Worm (Caenorhabditis elegans) whole organism, L1 larva: Measurements from ENCODE around the gene smc-6.
A peak's percentile ranks its signal among the peaks of the same experiment; 100 is the strongest.

Experiments used
- aly-2 ChIP-seq: fragments of 150-350 bp; optimal IDR thresholded peaks from 2 replicates; lab custom pipeline; 2014; ENCODE audit warnings: missing biosample characterization, missing genetic modification characterization
- dsc-1 ChIP-seq: sonication (generic microtip); optimal IDR thresholded peaks from 2 replicates; lab custom pipeline; 2016; ENCODE audit warnings: mild to moderate bottlenecking, missing genetic modification characterization, missing compliant biosample characterization
- fkh-4 ChIP-seq: sonication (generic microtip); optimal IDR thresholded peaks from 2 replicates; lab custom pipeline; 2016; ENCODE audit warnings: missing compliant biosample characterization, missing genetic modification characterization, borderline replicate concordance
- jun-1 ChIP-seq: fragments of 150-350 bp; optimal IDR thresholded peaks from 2 replicates; lab custom pipeline; 2014; ENCODE audit warnings: missing biosample characterization, missing genetic modification reagents, missing genetic modification characterization
- lin-15B ChIP-seq: fragments of 150-350 bp; sonication (generic microtip); optimal IDR thresholded peaks from 3 replicates; lab custom pipeline; 2014; ENCODE audit warnings: missing biosample characterization, missing genetic modification characterization
- lin-39 ChIP-seq: fragments of 150-350 bp; optimal IDR thresholded peaks from 2 replicates; lab custom pipeline; 2014; ENCODE audit warnings: missing biosample characterization, missing genetic modification reagents, missing genetic modification characterization
- nhr-11 ChIP-seq: fragments of 150-350 bp; optimal IDR thresholded peaks from 2 replicates; lab custom pipeline; 2014; ENCODE audit warnings: missing biosample characterization, missing genetic modification characterization
- nhr-12 ChIP-seq: sonication (generic microtip); optimal IDR thresholded peaks from 2 replicates; lab custom pipeline; 2017; ENCODE audit warnings: missing biosample characterization, missing genetic modification characterization
- nhr-237 ChIP-seq: fragments of 150-350 bp; optimal IDR thresholded peaks from 2 replicates; lab custom pipeline; 2014; ENCODE audit warnings: missing biosample characterization, missing genetic modification characterization
- nhr-77 ChIP-seq: fragments of 150-350 bp; optimal IDR thresholded peaks from 2 replicates; lab custom pipeline; 2014; ENCODE audit warnings: missing biosample characterization, missing genetic modification characterization
- pqm-1 ChIP-seq: sonication (generic microtip); optimal IDR thresholded peaks from 3 replicates; lab custom pipeline; 2017; ENCODE audit warnings: missing biosample characterization, missing genetic modification characterization
- unc-62 ChIP-seq: fragments of 150-350 bp; optimal IDR thresholded peaks from 2 replicates; lab custom pipeline; 2014; ENCODE audit warnings: missing biosample characterization, missing genetic modification reagents, missing genetic modification characterization
- xbp-1 ChIP-seq: sonication (generic microtip); optimal IDR thresholded peaks from 2 replicates; lab custom pipeline; 2016; ENCODE audit warnings: missing genetic modification characterization, missing compliant biosample characterization
- zag-1 ChIP-seq: fragments of 150-350 bp; optimal IDR thresholded peaks from 2 replicates; lab custom pipeline; 2014; ENCODE audit warnings: missing biosample characterization, missing genetic modification characterization

- TF ChIP-seq dsc-1 (tag; lab: Kevin White, UChicago), result no peak
- no peak for TF ChIP-seq zag-1 (tag; lab: Kevin White, UChicago)
- no peak for TF ChIP-seq nhr-237 (tag; lab: Kevin White, UChicago)
- TF ChIP-seq nhr-11, result no peak
- TF ChIP-seq aly-2, result peak; percentile 52
- TF ChIP-seq nhr-12 (tag; lab: Kevin White, UChicago), result no peak
- peak; percentile 19 for TF ChIP-seq jun-1
- TF ChIP-seq fkh-4 (tag; lab: Kevin White, UChicago), result no peak
- TF ChIP-seq lin-39, result no peak
- TF ChIP-seq lin-15B (tag; lab: Kevin White, UChicago), result no peak
- TF ChIP-seq xbp-1 (tag; lab: Kevin White, UChicago), result peak; percentile 11
- no peak for TF ChIP-seq pqm-1 (tag; lab: Kevin White, UChicago)
- TF ChIP-seq nhr-77 (tag; lab: Kevin White, UChicago), result peak; percentile 33
- no peak for TF ChIP-seq unc-62
Observed at ce11 chrII:11619171-11619570, 40.7 kb downstream of the smc-6 start.
